Worm (Caenorhabditis elegans) whole organism, L3 larva: ENCODE results near the gene Y56A3A.41.

Source experiments
- skn-1 ChIP-seq: fragments of 150-350 bp; optimal IDR thresholded peaks from 2 replicates; lab custom pipeline; 2014; ENCODE audit warnings: missing biosample characterization, missing genetic modification characterization
- unc-39 ChIP-seq: sonication (generic microtip); optimal IDR thresholded peaks from 4 replicates; lab custom pipeline; 2017; ENCODE audit warnings: missing biosample characterization, missing genetic modification characterization

DNA sequence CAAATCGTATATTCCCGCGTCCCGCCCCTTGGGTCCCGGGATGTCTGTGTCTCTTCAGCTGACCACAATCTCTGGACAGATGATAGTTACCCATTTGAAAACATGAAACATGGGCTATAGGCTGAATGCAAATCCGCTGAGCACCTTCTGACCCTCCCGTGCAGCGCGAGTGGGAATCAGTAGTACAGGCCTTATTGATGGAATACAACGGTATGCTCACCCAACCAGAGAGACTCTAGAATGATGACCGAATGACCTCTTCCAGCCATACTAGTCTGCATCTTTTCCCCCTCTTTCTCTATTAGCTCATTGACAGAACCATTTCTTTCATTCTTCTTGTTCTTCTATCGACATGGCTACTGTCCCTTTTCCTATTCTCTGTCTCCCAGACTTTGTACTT lies 14.3 kb upstream of the Y56A3A.41 start, which contains the start of gene sdz-33:
- TF ChIP-seq unc-39 (tag; lab: Kevin White, UChicago), result no peak
- no peak for TF ChIP-seq skn-1 (tag; lab: Kevin White, UChicago)
